Worm (Caenorhabditis elegans): ENCODE data around the gene Y71H2B.4.

Gene Y71H2B.4

DNA sequence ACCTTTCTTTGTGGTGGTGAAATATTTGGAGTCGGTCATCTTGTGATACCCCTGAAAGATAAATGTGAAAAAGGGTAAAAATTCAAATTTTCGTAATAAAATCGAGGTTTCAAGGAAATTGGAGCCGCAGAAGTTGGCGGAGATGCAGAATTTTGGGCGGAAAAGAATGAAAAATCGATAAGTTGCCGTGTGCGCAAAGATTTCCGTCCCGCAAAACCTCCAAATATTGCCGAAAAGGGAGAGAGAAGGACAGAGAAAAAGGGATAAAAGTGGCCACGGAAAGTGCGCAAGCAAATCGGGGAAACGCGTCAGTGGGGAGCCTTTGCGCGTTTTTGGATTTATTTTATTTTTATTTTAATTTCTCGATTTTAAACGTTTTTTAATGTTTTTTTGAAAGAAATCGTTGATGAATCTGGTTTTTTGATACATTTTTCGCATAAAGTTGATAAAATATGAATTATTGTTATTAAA lies 21.7 kb upstream of the Y71H2B.4 start, which contains the start of gene apb-1 (continued):
- TF ChIP-seq dpl-1 (GFP tag; optimal IDR thresholded peaks at IDR 0.05) (peak; percentile 88), madf-9 (GFP tag; conservative IDR thresholded peaks at IDR 0.05) (peak; percentile 69), hlh-30 (tag; optimal IDR thresholded peaks at IDR 0.05; ENCODE audit: insufficient read depth) (peak; percentile 79), unc-62 (GFP tag; optimal IDR thresholded peaks at IDR 0.05 in 1 of 2) (peak in 1 of 2 experiments; percentile 99), unc-62 (tag; optimal IDR thresholded peaks at IDR 0.05) (no peak), lin-38 (GFP tag; IDR thresholded peaks at IDR 0.05) (peak; percentile 92), lsy-2 (tag; optimal IDR thresholded peaks at IDR 0.05) (peak; percentile 73 to 96), nhr-41 (GFP tag; IDR thresholded peaks at IDR 0.05) (no peak), ztf-11 (tag; optimal IDR thresholded peaks at IDR 0.05) (no peak), zfp-2 (tag; optimal IDR thresholded peaks at IDR 0.05) (peak; percentile 52), hmg-1.1 (GFP tag; IDR thresholded peaks at IDR 0.05) (peak; percentile 88), arid-1 (GFP tag; conservative IDR thresholded peaks at IDR 0.05) (peak; percentile 90), nhr-6 (tag; optimal IDR thresholded peaks at IDR 0.05) (peak; percentile 92), R02D3.7 (tag; optimal IDR thresholded peaks at IDR 0.05) (no peak), ZK337.2 (GFP tag; IDR thresholded peaks at IDR 0.05) (no peak), F26F4.8 (GFP tag; conservative IDR thresholded peaks at IDR 0.05) (no peak), nhr-25 (tag; optimal IDR thresholded peaks at IDR 0.05; ENCODE audit: borderline replicate concordance, insufficient read depth) (peak; percentile 29)

DNA sequence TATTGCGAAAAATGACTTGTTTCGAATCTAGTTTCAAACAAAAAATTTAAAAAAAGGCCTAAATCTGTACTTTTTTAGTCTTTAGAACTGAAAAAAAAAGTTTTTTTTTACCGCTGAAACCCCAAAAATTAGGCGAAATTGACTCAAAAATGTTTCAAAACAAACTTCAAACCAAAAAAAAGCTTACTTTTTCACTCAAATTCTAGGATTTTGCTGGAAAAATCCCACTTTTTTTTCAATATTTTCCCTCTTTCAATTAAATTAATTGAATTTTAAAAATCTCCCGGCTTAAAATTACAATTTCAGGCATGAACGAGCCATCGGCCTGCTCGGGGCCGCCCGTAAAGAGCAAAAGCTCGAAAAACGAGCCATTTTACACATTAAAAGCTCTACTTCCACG lies 21.0 kb upstream of the Y71H2B.4 start, which contains the start of gene mdt-19:
TSS of gene mdt-19 (plus strand) at position 301 of the 400 bp plus-strand sequence.
- TF ChIP-seq jun-1 (tag; optimal IDR thresholded peaks at IDR 0.05): no peak
- TF ChIP-seq madf-5 (GFP tag; IDR thresholded peaks at IDR 0.05): no peak
- no peak for TF ChIP-seq R02D3.7 (tag; optimal IDR thresholded peaks at IDR 0.05)
- no peak for TF ChIP-seq nhr-28 (tag; optimal IDR thresholded peaks at IDR 0.05)
- no peak for TF ChIP-seq egl-27 (tag; optimal IDR thresholded peaks at IDR 0.05)
- TF ChIP-seq nhr-41 (GFP tag; IDR thresholded peaks at IDR 0.05): no peak
- TF ChIP-seq rbr-2 (tag; optimal IDR thresholded peaks at IDR 0.05): no peak
- TF ChIP-seq nhr-111 (GFP tag; optimal IDR thresholded peaks at IDR 0.05): no peak
- TF ChIP-seq nhr-25 (tag; optimal IDR thresholded peaks at IDR 0.05; ENCODE audit: borderline replicate concordance, insufficient read depth): no peak
- no peak for TF ChIP-seq pqm-1 (tag; optimal IDR thresholded peaks at IDR 0.05)
- TF ChIP-seq nhr-102 (tag; optimal IDR thresholded peaks at IDR 0.05): no peak
- TF ChIP-seq arid-1 (GFP tag; conservative IDR thresholded peaks at IDR 0.05): no peak
- TF ChIP-seq zag-1 (tag; optimal IDR thresholded peaks at IDR 0.05): no peak
- TF ChIP-seq saeg-2 (GFP tag; IDR thresholded peaks at IDR 0.05): no peak
- no peak for TF ChIP-seq ctbp-1 (GFP tag; IDR thresholded peaks at IDR 0.05)
- no peak for TF ChIP-seq ceh-28 (tag; optimal IDR thresholded peaks at IDR 0.05)
- no peak for TF ChIP-seq dmd-8 (GFP tag; IDR thresholded peaks at IDR 0.05)
- TF ChIP-seq duxl-1 (tag; optimal IDR thresholded peaks at IDR 0.05; ENCODE audit: poor library complexity): no peak
- no peak for TF ChIP-seq lsy-2 (tag; optimal IDR thresholded peaks at IDR 0.05)
- no peak for TF ChIP-seq ces-1 (GFP tag; optimal IDR thresholded peaks at IDR 0.05)

- TF ChIP-seq nhr-41 (GFP tag; IDR thresholded peaks at IDR 0.05) (no peak), lim-7 (GFP tag; IDR thresholded peaks at IDR 0.05) (no peak), unc-130 (GFP tag; optimal IDR thresholded peaks at IDR 0.05) (peak; percentile 33), daf-16 (GFP tag; optimal IDR thresholded peaks at IDR 0.05) (no peak), daf-16 (tag; optimal IDR thresholded peaks at IDR 0.05) (no peak), F49E8.2 (tag; optimal IDR thresholded peaks at IDR 0.05; ENCODE audit: borderline replicate concordance) (peak; percentile 76), nhr-10 (tag; optimal IDR thresholded peaks at IDR 0.05) (no peak), lin-38 (GFP tag; IDR thresholded peaks at IDR 0.05) (peak; percentile 60), nhr-77 (tag; optimal IDR thresholded peaks at IDR 0.05) (no peak), dpl-1 (GFP tag; optimal IDR thresholded peaks at IDR 0.05) (no peak), nhr-25 (tag; optimal IDR thresholded peaks at IDR 0.05; ENCODE audit: borderline replicate concordance, insufficient read depth) (no peak), zip-11 (GFP tag; IDR thresholded peaks at IDR 0.05) (no peak), Y105C5A.15 (GFP tag; IDR thresholded peaks at IDR 0.05) (no peak), nhr-111 (GFP tag; optimal IDR thresholded peaks at IDR 0.05) (no peak), nhr-102 (tag; optimal IDR thresholded peaks at IDR 0.05) (no peak), spr-3 (GFP tag; optimal IDR thresholded peaks at IDR 0.05) (no peak), ceh-62 (tag; optimal IDR thresholded peaks at IDR 0.05) (no peak), dve-1 (tag; optimal IDR thresholded peaks at IDR 0.05; ENCODE audit: insufficient read depth) (no peak), sdz-12 (GFP tag; optimal IDR thresholded peaks at IDR 0.05) (no peak), mes-2 (tag; optimal IDR thresholded peaks at IDR 0.05; ENCODE audit: poor library complexity, severe bottlenecking) (no peak), saeg-2 (GFP tag; IDR thresholded peaks at IDR 0.05) (no peak), Y48G9A.11 (GFP tag; IDR thresholded peaks at IDR 0.05) (0 out of 2 replicates have a peak, but pooled peaks have one; percentile 42)
Measured at ce11 chrIII:2598491-2599065, 20.2 kb upstream of the Y71H2B.4 start.

All from whole organism, L4 larva.